Fruit fly (Drosophila melanogaster): ENCODE measurements around the gene CG33986.

Gene CG33986

dm6 chr3L:15532368-15533030 lies 7.4 kb upstream of the CG33986 start (continued):
- peak; percentile 31 for TF ChIP-seq Lpt (GFP tag; optimal IDR thresholded peaks at IDR 0.05)
- TF ChIP-seq CG10631 (GFP tag; optimal IDR thresholded peaks at IDR 0.05), result peak; percentile 49
- no peak for TF ChIP-seq dac (GFP tag; optimal IDR thresholded peaks at IDR 0.05)
- TF ChIP-seq CG15336 (GFP tag; IDR thresholded peaks at IDR 0.05), result no peak
- TF ChIP-seq vri (GFP tag; optimal IDR thresholded peaks at IDR 0.05), result peak; percentile 55
- TF ChIP-seq lz (GFP tag; optimal IDR thresholded peaks at IDR 0.05), result peak; percentile 25
- peak; percentile 10 for TF ChIP-seq Ets96B (tag; optimal IDR thresholded peaks at IDR 0.05)
- peak; percentile 68 for TF ChIP-seq CG6163 (GFP tag; IDR thresholded peaks at IDR 0.05)
- TF ChIP-seq CG6792 (GFP tag; optimal IDR thresholded peaks at IDR 0.05), result no peak
- TF ChIP-seq fkh (GFP tag; optimal IDR thresholded peaks at IDR 0.05), result no peak
- TF ChIP-seq CG3919 (GFP tag; optimal IDR thresholded peaks at IDR 0.05), result peak; percentile 66
- peak in 1 of 2 experiments; percentile 57 for TF ChIP-seq salr (GFP tag; optimal IDR thresholded peaks at IDR 0.05)
- peak; percentile 52 for TF ChIP-seq spab (GFP tag; optimal IDR thresholded peaks at IDR 0.05)
- TF ChIP-seq CG16779 (tag; optimal IDR thresholded peaks at IDR 0.05), result no peak
- no peak for TF ChIP-seq CG6808 (GFP tag; optimal IDR thresholded peaks at IDR 0.05)
- peak; percentile 34 for TF ChIP-seq Eip93F (GFP tag; optimal IDR thresholded peaks at IDR 0.05)
- TF ChIP-seq Met (GFP tag; optimal IDR thresholded peaks at IDR 0.05), result peak; percentile 63
- peak; percentile 30 for TF ChIP-seq dsx (GFP tag; optimal IDR thresholded peaks at IDR 0.05; ENCODE audit: poor library complexity, severe bottlenecking)
- TF ChIP-seq Sox14 (GFP tag; optimal IDR thresholded peaks at IDR 0.05), result peak; percentile 21

- TF ChIP-seq CG9139 (GFP tag; optimal IDR thresholded peaks at IDR 0.05), result no peak
- no peak for TF ChIP-seq CG6163 (GFP tag; IDR thresholded peaks at IDR 0.05)
- TF ChIP-seq acj6 (GFP tag; optimal IDR thresholded peaks at IDR 0.05), result no peak
- TF ChIP-seq CG8119 (GFP tag; IDR thresholded peaks at IDR 0.05), result no peak
- no peak for TF ChIP-seq CG6854 (GFP tag; optimal IDR thresholded peaks at IDR 0.05)
- no peak for TF ChIP-seq cyc (GFP tag; optimal IDR thresholded peaks at IDR 0.05)
- TF ChIP-seq CG15336 (GFP tag; IDR thresholded peaks at IDR 0.05), result no peak
Measured at dm6 chr3L:15531423-15532325, 6.6 kb upstream of the CG33986 start, which contains the start of gene CG43248. CG43248 (minus strand) TSS chr3L:15531473.

DNA sequence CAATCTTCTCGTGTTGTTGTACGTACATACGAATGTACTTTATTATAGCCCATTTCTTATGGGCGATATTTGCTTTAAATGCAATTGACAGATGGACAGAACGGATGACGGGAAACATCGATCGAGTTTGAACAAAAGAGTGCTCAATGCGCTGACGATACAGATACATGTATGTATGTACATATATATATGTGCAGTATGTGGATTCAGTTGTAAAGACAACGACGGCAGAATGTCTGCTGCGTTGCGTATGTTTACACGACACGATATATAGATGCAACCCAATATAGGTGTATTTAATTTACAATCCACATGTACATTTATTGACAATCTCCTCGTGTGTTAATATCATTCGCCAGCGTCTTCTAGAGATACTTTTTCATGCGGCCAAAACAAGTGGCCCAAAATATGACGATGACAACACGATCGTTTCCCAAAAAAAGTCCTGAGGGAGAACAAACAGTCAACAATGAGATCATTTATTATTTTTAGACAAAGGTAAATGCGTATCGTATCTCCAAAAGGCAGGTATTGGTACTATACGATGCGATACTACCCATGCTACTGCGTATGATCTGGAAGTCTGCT lies 5.7 kb upstream of the CG33986 start:
- no peak for TF ChIP-seq net (GFP tag; optimal IDR thresholded peaks at IDR 0.05)
- peak; percentile 34 for TF ChIP-seq CG6854 (GFP tag; optimal IDR thresholded peaks at IDR 0.05)
- TF ChIP-seq salr (GFP tag; optimal IDR thresholded peaks at IDR 0.05), result no peak
- TF ChIP-seq CG31627 (GFP tag; optimal IDR thresholded peaks at IDR 0.05), result no peak
- no peak for TF ChIP-seq Hr38 (GFP tag; optimal IDR thresholded peaks at IDR 0.05)
- TF ChIP-seq acj6 (GFP tag; optimal IDR thresholded peaks at IDR 0.05), result no peak
- TF ChIP-seq ss (GFP tag; optimal IDR thresholded peaks at IDR 0.05), result peak; percentile 19 to 28
- TF ChIP-seq eg (GFP tag; IDR thresholded peaks at IDR 0.05), result no peak
- no peak for TF ChIP-seq CG4318 (GFP tag; optimal IDR thresholded peaks at IDR 0.05)
- no peak for TF ChIP-seq CG8632 (GFP tag; optimal IDR thresholded peaks at IDR 0.05)
- no peak for TF ChIP-seq esn (GFP tag; optimal IDR thresholded peaks at IDR 0.05)
- TF ChIP-seq achi (GFP tag; optimal IDR thresholded peaks at IDR 0.05), result peak; percentile 24
- peak; percentile 86 for TF ChIP-seq fkh (GFP tag; optimal IDR thresholded peaks at IDR 0.05)
- TF ChIP-seq CG11762 (GFP tag; optimal IDR thresholded peaks at IDR 0.05; ENCODE audit: insufficient read depth), result no peak
- peak; percentile 10 for TF ChIP-seq CG3919 (GFP tag; optimal IDR thresholded peaks at IDR 0.05)
- peak; percentile 65 for TF ChIP-seq Eip78C (GFP tag)
- peak; percentile 14 for TF ChIP-seq CG6808 (GFP tag; optimal IDR thresholded peaks at IDR 0.05)
- TF ChIP-seq Sox14 (GFP tag; optimal IDR thresholded peaks at IDR 0.05), result peak; percentile 0
- TF ChIP-seq CG32006 (GFP tag; optimal IDR thresholded peaks at IDR 0.05), result no peak
- TF ChIP-seq spab (GFP tag; optimal IDR thresholded peaks at IDR 0.05), result no peak
- no peak for TF ChIP-seq Sox102F (GFP tag; optimal IDR thresholded peaks at IDR 0.05)
- no peak for TF ChIP-seq Ets21C (GFP tag; optimal IDR thresholded peaks at IDR 0.05)
- no peak for TF ChIP-seq fd59A (GFP tag; optimal IDR thresholded peaks at IDR 0.05)

Data from whole organism, prepupa.